Worm (Caenorhabditis elegans) whole organism, L3 larva: Measurements from ENCODE around the gene mnk-1.

ENCODE experiments used
- R02D3.7 ChIP-seq: fragments of 150-350 bp; optimal IDR thresholded peaks from 2 replicates; lab custom pipeline; 2014; ENCODE audit warnings: missing biosample characterization, missing genetic modification characterization
- ZK546.5 ChIP-seq: sonication (generic microtip); optimal IDR thresholded peaks from 2 replicates; lab custom pipeline; 2017; ENCODE audit warnings: missing biosample characterization, missing genetic modification characterization
- aly-2 ChIP-seq: fragments of 150-350 bp; optimal IDR thresholded peaks from 2 replicates; lab custom pipeline; 2014; ENCODE audit warnings: missing biosample characterization, missing genetic modification characterization
- ama-1 ChIP-seq: fragments of 150-350 bp; optimal IDR thresholded peaks from 2 replicates; lab custom pipeline; 2018
- ceh-16 ChIP-seq: sonication (generic microtip); optimal IDR thresholded peaks from 2 replicates; lab custom pipeline; 2017; ENCODE audit warnings: missing biosample characterization, missing genetic modification characterization
- ceh-82 ChIP-seq: fragments of 150-350 bp; optimal IDR thresholded peaks from 2 replicates; lab custom pipeline; 2014; ENCODE audit warnings: missing biosample characterization, missing genetic modification characterization
- ceh-9 ChIP-seq: sonication (generic microtip); optimal IDR thresholded peaks from 2 replicates; lab custom pipeline; 2018; ENCODE audit warnings: missing biosample characterization, missing genetic modification characterization
- daf-12 ChIP-seq: fragments of 150-350 bp; optimal IDR thresholded peaks from 2 replicates; lab custom pipeline; 2014; ENCODE audit warnings: missing biosample characterization, missing genetic modification reagents, missing genetic modification characterization
- egl-27 ChIP-seq: sonication (generic microtip); optimal IDR thresholded peaks from 4 replicates; lab custom pipeline; 2017; ENCODE audit warnings: missing biosample characterization, missing genetic modification reagents, missing genetic modification characterization
- egl-5 ChIP-seq: fragments of 150-350 bp; optimal IDR thresholded peaks from 2 replicates; lab custom pipeline; 2017; ENCODE audit warnings: missing biosample characterization, missing genetic modification reagents, missing genetic modification characterization, inconsistent platforms
- elt-1 ChIP-seq: fragments of 150-350 bp; optimal IDR thresholded peaks from 2 replicates; lab custom pipeline; 2014; ENCODE audit warnings: missing biosample characterization, missing genetic modification characterization
- elt-2 ChIP-seq: sonication (generic microtip); optimal IDR thresholded peaks from 2 replicates; lab custom pipeline; 2016; ENCODE audit warnings: missing genetic modification reagents, mild to moderate bottlenecking, missing genetic modification characterization, missing compliant biosample characterization
- elt-3 ChIP-seq, 3 experiments: fragments of 150-350 bp in 1 of 3; sonication (generic microtip) in 2 of 3; optimal IDR thresholded peaks; 2 replicates in 2 of 3; 4 replicates in 1 of 3; lab custom pipeline; 2014 to 2017; ENCODE audit warnings: missing biosample characterization in 3 of 3, missing genetic modification characterization in 3 of 3
- eor-1 ChIP-seq, 2 experiments: fragments of 150-350 bp; optimal IDR thresholded peaks; 2 replicates each; lab custom pipeline; 2014 to 2018; ENCODE audit warnings: missing biosample characterization in 2 of 2, missing genetic modification characterization in 2 of 2
- fos-1 ChIP-seq: fragments of 150-350 bp; optimal IDR thresholded peaks from 2 replicates; lab custom pipeline; 2014; ENCODE audit warnings: missing biosample characterization, missing genetic modification characterization
- hmg-11 ChIP-seq: sonication (generic microtip); optimal IDR thresholded peaks from 2 replicates; lab custom pipeline; 2016; ENCODE audit warnings: missing genetic modification characterization, missing compliant biosample characterization
- jun-1 ChIP-seq: fragments of 150-350 bp; optimal IDR thresholded peaks from 2 replicates; lab custom pipeline; 2014; ENCODE audit warnings: missing biosample characterization, missing genetic modification reagents, missing genetic modification characterization
- lin-15B ChIP-seq: fragments of 150-350 bp; optimal IDR thresholded peaks from 2 replicates; lab custom pipeline; 2014; ENCODE audit warnings: missing biosample characterization, missing genetic modification characterization
- lin-39 ChIP-seq: fragments of 150-350 bp; optimal IDR thresholded peaks from 2 replicates; lab custom pipeline; 2018; ENCODE audit warnings: missing biosample characterization, missing genetic modification reagents, missing genetic modification characterization
- lsy-12 ChIP-seq: sonication (generic microtip); optimal IDR thresholded peaks from 2 replicates; lab custom pipeline; 2016; ENCODE audit warnings: mild to moderate bottlenecking, missing genetic modification characterization, missing compliant biosample characterization
- mdl-1 ChIP-seq: fragments of 150-350 bp; optimal IDR thresholded peaks from 2 replicates; lab custom pipeline; 2014; ENCODE audit warnings: missing biosample characterization, missing genetic modification characterization
- nfya-1 ChIP-seq: sonication (generic microtip); optimal IDR thresholded peaks from 2 replicates; lab custom pipeline; 2017; ENCODE audit warnings: missing genetic modification characterization, mild to moderate bottlenecking, missing compliant biosample characterization, antibody characterized with exemption, moderate library complexity; ENCODE audit not compliant: insufficient read depth
- nhr-11 ChIP-seq: fragments of 150-350 bp; optimal IDR thresholded peaks from 2 replicates; lab custom pipeline; 2014; ENCODE audit warnings: missing biosample characterization, missing genetic modification characterization
- nhr-23 ChIP-seq: fragments of 150-350 bp; optimal IDR thresholded peaks from 2 replicates; lab custom pipeline; 2014; ENCODE audit warnings: missing biosample characterization, missing genetic modification reagents, missing genetic modification characterization
- nhr-25 ChIP-seq: sonication (generic microtip); optimal IDR thresholded peaks from 2 replicates; lab custom pipeline; 2017; ENCODE audit warnings: missing biosample characterization, missing genetic modification characterization
- nhr-28 ChIP-seq: fragments of 150-350 bp; optimal IDR thresholded peaks from 2 replicates; lab custom pipeline; 2014; ENCODE audit warnings: missing biosample characterization, missing genetic modification characterization
- nhr-43 ChIP-seq: sonication (generic microtip); optimal IDR thresholded peaks from 2 replicates; lab custom pipeline; 2016; ENCODE audit warnings: mild to moderate bottlenecking, missing genetic modification characterization, missing compliant biosample characterization; ENCODE audit not compliant: poor library complexity, severe bottlenecking
- nhr-67 ChIP-seq: fragments of 150-350 bp; optimal IDR thresholded peaks from 2 replicates; lab custom pipeline; 2014; ENCODE audit warnings: missing biosample characterization, missing genetic modification characterization
- nhr-76 ChIP-seq: fragments of 150-350 bp; sonication (generic microtip); optimal IDR thresholded peaks from 5 replicates; lab custom pipeline; 2014; ENCODE audit warnings: missing biosample characterization, missing genetic modification characterization
- nhr-77 ChIP-seq: fragments of 150-350 bp; optimal IDR thresholded peaks from 2 replicates; lab custom pipeline; 2014; ENCODE audit warnings: missing biosample characterization, missing genetic modification characterization
- pha-4 ChIP-seq: fragments of 150-350 bp; optimal IDR thresholded peaks from 2 replicates; lab custom pipeline; 2014; ENCODE audit warnings: missing biosample characterization, missing genetic modification reagents, missing genetic modification characterization
- pqm-1 ChIP-seq: fragments of 150-350 bp; optimal IDR thresholded peaks from 2 replicates; lab custom pipeline; 2017; ENCODE audit warnings: missing biosample characterization, missing genetic modification characterization, inconsistent platforms
- sea-2 ChIP-seq: fragments of 150-350 bp; sonication (generic microtip); optimal IDR thresholded peaks from 4 replicates; lab custom pipeline; 2014; ENCODE audit warnings: missing biosample characterization, missing genetic modification reagents, missing genetic modification characterization
- unc-39 ChIP-seq: sonication (generic microtip); optimal IDR thresholded peaks from 4 replicates; lab custom pipeline; 2017; ENCODE audit warnings: missing biosample characterization, missing genetic modification characterization
- unc-62 ChIP-seq: fragments of 150-350 bp; sonication (generic microtip); optimal IDR thresholded peaks from 4 replicates; lab custom pipeline; 2014; ENCODE audit warnings: missing biosample characterization, missing genetic modification reagents, missing genetic modification characterization
- zag-1 ChIP-seq: fragments of 150-350 bp; optimal IDR thresholded peaks from 2 replicates; lab custom pipeline; 2014; ENCODE audit warnings: missing biosample characterization, missing genetic modification characterization
- ztf-11 ChIP-seq: fragments of 150-350 bp; optimal IDR thresholded peaks from 2 replicates; lab custom pipeline; 2014; ENCODE audit warnings: missing biosample characterization, missing genetic modification characterization

Gene mnk-1

ce11 chrII:10563368-10563767, 8.5 kb upstream of the mnk-1 start, which contains the start of gene cdc-48.1 (continued):
- peak; percentile 98 for TF ChIP-seq R02D3.7 (tag; lab: Kevin White, UChicago)
- peak; percentile 97 for TF ChIP-seq nhr-77 (tag; lab: Kevin White, UChicago)
- TF ChIP-seq fos-1 (tag; lab: Kevin White, UChicago): peak; percentile 100
- peak; percentile 96 for TF ChIP-seq daf-12 (tag; lab: Kevin White, UChicago)

- TF ChIP-seq elt-1 (tag; lab: Kevin White, UChicago): peak; percentile 0
- no peak for TF ChIP-seq unc-39
- TF ChIP-seq eor-1 (tag; optimal IDR thresholded peaks at IDR 0.05; lab: Kevin White, UChicago): no peak
- TF ChIP-seq nhr-23: peak; percentile 14
- peak; percentile 68 for TF ChIP-seq ama-1 (lab: Kevin White, UChicago)
- peak; percentile 65 for TF ChIP-seq pqm-1 (tag; lab: Kevin White, UChicago)
- TF ChIP-seq nhr-43 (tag; lab: Kevin White, UChicago): peak; percentile 40
- no peak for TF ChIP-seq egl-5
- TF ChIP-seq elt-2 (tag; lab: Kevin White, UChicago): peak; percentile 71
- TF ChIP-seq ZK546.5: no peak
- peak; percentile 21 for TF ChIP-seq pha-4 (tag; lab: Kevin White, UChicago)
These were observed 4.9 kb upstream of the mnk-1 start for ce11 chrII:10559671-10560184.

ce11 chrII:10558962-10559415, 4.1 kb upstream of the mnk-1 start:
- TF ChIP-seq nfya-1 (tag; lab: Kevin White, UChicago) (peak; percentile 69), nhr-67 (no peak), elt-1 (tag; lab: Kevin White, UChicago) (peak; percentile 70), zag-1 (tag; lab: Kevin White, UChicago) (no peak), pqm-1 (tag; lab: Kevin White, UChicago) (no peak), lsy-12 (tag; lab: Kevin White, UChicago) (peak; percentile 57), elt-2 (tag; lab: Kevin White, UChicago) (no peak), nhr-43 (tag; lab: Kevin White, UChicago) (peak; percentile 70), nhr-11 (tag; lab: Kevin White, UChicago) (no peak), jun-1 (tag; lab: Kevin White, UChicago) (peak; percentile 24), mdl-1 (tag; lab: Kevin White, UChicago) (peak; percentile 39), ZK546.5 (no peak), unc-62 (GFP tag; lab: Kevin White, UChicago) (no peak), ceh-16 (tag; lab: Kevin White, UChicago) (no peak), daf-12 (tag; lab: Kevin White, UChicago) (no peak), ztf-11 (no peak), lin-39 (peak; percentile 66), ama-1 (lab: Kevin White, UChicago) (peak; percentile 55), nhr-25 (peak; percentile 82), sea-2 (no peak), hmg-11 (tag; lab: Kevin White, UChicago) (no peak), nhr-76 (no peak), lin-15B (peak; percentile 67), nhr-28 (tag; lab: Kevin White, UChicago) (no peak), egl-5 (peak; percentile 68)

ce11 chrII:10558345-10558744, 3.5 kb upstream of the mnk-1 start:
- TF ChIP-seq egl-27 (no peak), elt-2 (tag; lab: Kevin White, UChicago) (no peak), R02D3.7 (tag; lab: Kevin White, UChicago) (no peak), fos-1 (tag; lab: Kevin White, UChicago) (no peak), pha-4 (tag; lab: Kevin White, UChicago) (no peak), lsy-12 (tag; lab: Kevin White, UChicago) (no peak), unc-39 (no peak), aly-2 (tag; lab: Kevin White, UChicago) (no peak), elt-3 (tag; optimal IDR thresholded peaks at IDR 0.05; lab: Kevin White, UChicago) (no peak), nfya-1 (tag; lab: Kevin White, UChicago) (no peak), mdl-1 (tag; lab: Kevin White, UChicago) (no peak), nhr-77 (tag; lab: Kevin White, UChicago) (no peak), nhr-67 (no peak), daf-12 (tag; lab: Kevin White, UChicago) (no peak), ceh-82 (tag; lab: Kevin White, UChicago) (no peak), lin-39 (peak; percentile 18), nhr-11 (tag; lab: Kevin White, UChicago) (peak; percentile 21), eor-1 (tag; optimal IDR thresholded peaks at IDR 0.05; lab: Kevin White, UChicago) (no peak), ceh-9 (tag; lab: Kevin White, UChicago) (no peak), jun-1 (tag; lab: Kevin White, UChicago) (no peak), nhr-28 (tag; lab: Kevin White, UChicago) (no peak), ama-1 (lab: Kevin White, UChicago) (peak; percentile 39)
- TF ChIP-seq, all 47 proteins: peak for 3
